Fruit fly (Drosophila melanogaster): ENCODE data around the gene CG9682.

Gene CG9682

dm6 chr3R:30208011-30208410 is 42.7 kb upstream of the CG9682 start:
- TF ChIP-seq D1 (tag; optimal IDR thresholded peaks at IDR 0.05) (no peak), Pif1B (GFP tag; optimal IDR thresholded peaks at IDR 0.05) (no peak), CG13204 (GFP tag; optimal IDR thresholded peaks at IDR 0.05) (no peak), Pif1A (GFP tag; optimal IDR thresholded peaks at IDR 0.05) (no peak), CG12605 (GFP tag; IDR thresholded peaks at IDR 0.05) (no peak), CG17806 (tag; optimal IDR thresholded peaks at IDR 0.05) (no peak), CG8301 (tag; optimal IDR thresholded peaks at IDR 0.05) (no peak), Ets98B (GFP tag; IDR thresholded peaks at IDR 0.05) (no peak), CG32121 (GFP tag; IDR thresholded peaks at IDR 0.05) (no peak), EcR (GFP tag; optimal IDR thresholded peaks at IDR 0.05) (no peak), CG8159 (tag; optimal IDR thresholded peaks at IDR 0.05) (no peak), CG34367 (tag; optimal IDR thresholded peaks at IDR 0.05) (no peak), rn (GFP tag; IDR thresholded peaks at IDR 0.05) (no peak), CG14655 (GFP tag; optimal IDR thresholded peaks at IDR 0.05) (no peak), CG15710 (tag; optimal IDR thresholded peaks at IDR 0.05) (no peak), fd96Ca (GFP tag; IDR thresholded peaks at IDR 0.05) (no peak), CG4496 (GFP tag; IDR thresholded peaks at IDR 0.05) (no peak), CG10348 (GFP tag; IDR thresholded peaks at IDR 0.05) (no peak)

- TF ChIP-seq Snoo (tag; optimal IDR thresholded peaks at IDR 0.05) = peak; percentile 80
- peak; percentile 65 for TF ChIP-seq CG34367 (tag; optimal IDR thresholded peaks at IDR 0.05)
- TF ChIP-seq CG9948 (tag; optimal IDR thresholded peaks at IDR 0.05) = peak; percentile 18
- TF ChIP-seq CG32121 (GFP tag; IDR thresholded peaks at IDR 0.05) = peak; percentile 62
- TF ChIP-seq CG8301 (tag; optimal IDR thresholded peaks at IDR 0.05) = peak; percentile 32
- peak; percentile 60 for TF ChIP-seq Ets98B (GFP tag; IDR thresholded peaks at IDR 0.05)
- TF ChIP-seq CG17806 (tag; optimal IDR thresholded peaks at IDR 0.05) = no peak
- TF ChIP-seq fd96Ca (GFP tag; IDR thresholded peaks at IDR 0.05) = no peak
- TF ChIP-seq rn (GFP tag; IDR thresholded peaks at IDR 0.05) = 0 out of 2 replicates have a peak, but pooled peaks have one; percentile 23
- no peak for TF ChIP-seq EcR (GFP tag; optimal IDR thresholded peaks at IDR 0.05)
- peak; percentile 25 for TF ChIP-seq CG14655 (GFP tag; optimal IDR thresholded peaks at IDR 0.05)
- TF ChIP-seq CG12605 (GFP tag; IDR thresholded peaks at IDR 0.05) = peak; percentile 59; the same call in 1 of the 2 replicates
- peak; percentile 45 for TF ChIP-seq CG15710 (tag; optimal IDR thresholded peaks at IDR 0.05)
- peak; percentile 85 for TF ChIP-seq CG4496 (GFP tag; IDR thresholded peaks at IDR 0.05)
- TF ChIP-seq CG13204 (GFP tag; optimal IDR thresholded peaks at IDR 0.05) = peak; percentile 55
- TF ChIP-seq Pif1A (GFP tag; optimal IDR thresholded peaks at IDR 0.05) = peak; percentile 58
- TF ChIP-seq CG10348 (GFP tag; IDR thresholded peaks at IDR 0.05) = no peak
- peak; percentile 73 for TF ChIP-seq gl (tag; optimal IDR thresholded peaks at IDR 0.05)
- peak; percentile 62 for TF ChIP-seq Pif1B (GFP tag; optimal IDR thresholded peaks at IDR 0.05)
- TF ChIP-seq D1 (tag; optimal IDR thresholded peaks at IDR 0.05) = no peak
- peak; percentile 44 for TF ChIP-seq CG8159 (tag; optimal IDR thresholded peaks at IDR 0.05)
These were observed 41.8 kb upstream of the CG9682 start, which contains the start of gene RpS7 for dm6 chr3R:30208766-30209484. RpS7 (minus strand) TSS chr3R:30209020.

dm6 chr3R:30209648-30210047 is 41.1 kb upstream of the CG9682 start, which contains the start of gene Anp:
Anp (plus strand) TSS chr3R:30209948.
- TF ChIP-seq CG17806 (tag; optimal IDR thresholded peaks at IDR 0.05) (no peak), rn (GFP tag; IDR thresholded peaks at IDR 0.05) (no peak), CG8159 (tag; optimal IDR thresholded peaks at IDR 0.05) (no peak), CG4496 (GFP tag; IDR thresholded peaks at IDR 0.05) (no peak), Ets98B (GFP tag; IDR thresholded peaks at IDR 0.05) (no peak), CG15710 (tag; optimal IDR thresholded peaks at IDR 0.05) (no peak), CG32121 (GFP tag; IDR thresholded peaks at IDR 0.05) (no peak), CG13204 (GFP tag; optimal IDR thresholded peaks at IDR 0.05) (no peak), gl (tag; optimal IDR thresholded peaks at IDR 0.05) (no peak), CG14655 (GFP tag; optimal IDR thresholded peaks at IDR 0.05) (no peak), CG8301 (tag; optimal IDR thresholded peaks at IDR 0.05) (no peak), CG34367 (tag; optimal IDR thresholded peaks at IDR 0.05) (no peak), CG10348 (GFP tag; IDR thresholded peaks at IDR 0.05) (no peak)

dm6 chr3R:30210560-30210959 is 40.2 kb upstream of the CG9682 start, which contains the start of gene CecA1:
CecA1 (plus strand) TSS chr3R:30210874.
- TF ChIP-seq CG8159 (tag; optimal IDR thresholded peaks at IDR 0.05) = no peak

- TF ChIP-seq CG13204 (GFP tag; optimal IDR thresholded peaks at IDR 0.05) (no peak), gl (tag; optimal IDR thresholded peaks at IDR 0.05) (no peak), CG10348 (GFP tag; IDR thresholded peaks at IDR 0.05) (no peak), Snoo (tag; optimal IDR thresholded peaks at IDR 0.05) (no peak), CG15710 (tag; optimal IDR thresholded peaks at IDR 0.05) (no peak), Ets98B (GFP tag; IDR thresholded peaks at IDR 0.05) (no peak), CG17806 (tag; optimal IDR thresholded peaks at IDR 0.05) (no peak), Pif1A (GFP tag; optimal IDR thresholded peaks at IDR 0.05) (no peak), Pif1B (GFP tag; optimal IDR thresholded peaks at IDR 0.05) (no peak), CG12605 (GFP tag; IDR thresholded peaks at IDR 0.05) (no peak), CG34367 (tag; optimal IDR thresholded peaks at IDR 0.05) (no peak), fd96Ca (GFP tag; IDR thresholded peaks at IDR 0.05) (no peak), CG9948 (tag; optimal IDR thresholded peaks at IDR 0.05) (no peak), CG8159 (tag; optimal IDR thresholded peaks at IDR 0.05) (no peak), D1 (tag; optimal IDR thresholded peaks at IDR 0.05) (no peak)
These were observed 38.9 kb upstream of the CG9682 start, which contains the start of gene CecA2 for dm6 chr3R:30211856-30212255. CecA2 (plus strand) TSS chr3R:30212156.

- TF ChIP-seq CG13204 (GFP tag; optimal IDR thresholded peaks at IDR 0.05) = no peak
- no peak for TF ChIP-seq CG10348 (GFP tag; IDR thresholded peaks at IDR 0.05)
- TF ChIP-seq rn (GFP tag; IDR thresholded peaks at IDR 0.05) = no peak
- TF ChIP-seq CG32121 (GFP tag; IDR thresholded peaks at IDR 0.05) = no peak
- no peak for TF ChIP-seq D1 (tag; optimal IDR thresholded peaks at IDR 0.05)
- TF ChIP-seq CG17806 (tag; optimal IDR thresholded peaks at IDR 0.05) = no peak
- TF ChIP-seq CG34367 (tag; optimal IDR thresholded peaks at IDR 0.05) = no peak
- no peak for TF ChIP-seq CG4496 (GFP tag; IDR thresholded peaks at IDR 0.05)
- no peak for TF ChIP-seq Snoo (tag; optimal IDR thresholded peaks at IDR 0.05)
- no peak for TF ChIP-seq CG8301 (tag; optimal IDR thresholded peaks at IDR 0.05)
- no peak for TF ChIP-seq CG14655 (GFP tag; optimal IDR thresholded peaks at IDR 0.05)
- no peak for TF ChIP-seq Ets98B (GFP tag; IDR thresholded peaks at IDR 0.05)
- TF ChIP-seq EcR (GFP tag; optimal IDR thresholded peaks at IDR 0.05) = no peak
- TF ChIP-seq Pif1A (GFP tag; optimal IDR thresholded peaks at IDR 0.05) = no peak
- no peak for TF ChIP-seq CG15710 (tag; optimal IDR thresholded peaks at IDR 0.05)
- TF ChIP-seq CG12605 (GFP tag; IDR thresholded peaks at IDR 0.05) = no peak
- no peak for TF ChIP-seq gl (tag; optimal IDR thresholded peaks at IDR 0.05)
These were observed 37.0 kb upstream of the CG9682 start, which contains the start of gene CecB for dm6 chr3R:30213697-30214096. CecB (minus strand) TSS chr3R:30213797.

Measured in whole organism, pupa.